Worm (Caenorhabditis elegans) whole organism, young adult: Measurements from ENCODE around the gene F54B8.1.

Experiments used
- B0035.1 ChIP-seq: sonication (generic microtip); optimal IDR thresholded peaks from 2 replicates; lab custom pipeline; 2016; ENCODE audit warnings: missing genetic modification characterization, mild to moderate bottlenecking, missing compliant biosample characterization, missing genotype, missing genetic modification reagents
- B0336.3 ChIP-seq: fragments of 200-800 bp; sonication (Bioruptor generic); IDR thresholded peaks from 2 replicates; pipeline ENCODE4 v1.3.6; 2022; ENCODE audit warnings: missing genetic modification characterization, missing compliant biosample characterization
- C06A6.2 ChIP-seq: fragments of 200-800 bp; sonication (Bioruptor generic); conservative IDR thresholded peaks from 2 replicates; pipeline ENCODE4 v1.3.6; 2022; ENCODE audit warnings: missing genetic modification characterization, missing compliant biosample characterization
- F10E7.11 ChIP-seq: sonication (generic microtip); optimal IDR thresholded peaks from 2 replicates; lab custom pipeline; 2017; ENCODE audit warnings: mild to moderate bottlenecking, missing genetic modification characterization, moderate library complexity, missing compliant biosample characterization
- F33H1.4 ChIP-seq: fragments of 200-800 bp; sonication (Bioruptor generic); IDR thresholded peaks from 2 replicates; pipeline ENCODE4 v1.3.6; 2022; ENCODE audit warnings: missing genetic modification reagents, missing genetic modification characterization, missing compliant biosample characterization
- F37B4.10 ChIP-seq: fragments of 200-800 bp; sonication (Bioruptor generic); IDR thresholded peaks from 2 replicates; pipeline ENCODE4 v1.3.6; 2022; ENCODE audit warnings: missing genetic modification characterization, missing compliant biosample characterization
- K11D2.4 ChIP-seq: fragments of 200-800 bp; sonication (Bioruptor generic); IDR thresholded peaks from 2 replicates; pipeline ENCODE4 v1.3.6; 2022; ENCODE audit warnings: missing genetic modification reagents, missing genetic modification characterization, missing compliant biosample characterization
- Y53F4B.3 ChIP-seq: fragments of 200-800 bp; sonication (Bioruptor generic); IDR thresholded peaks from 2 replicates; pipeline ENCODE4 v1.3.6; 2022; ENCODE audit warnings: missing genetic modification reagents, missing genetic modification characterization, missing compliant biosample characterization
- akir-1 ChIP-seq: fragments of 200-800 bp; sonication (Bioruptor generic); optimal IDR thresholded peaks from 2 replicates; lab custom pipeline; 2018; ENCODE audit warnings: mild to moderate bottlenecking, missing genetic modification characterization, moderate library complexity, missing compliant biosample characterization
- ama-1 ChIP-seq, 3 experiments: fragments of 150-350 bp in 1 of 3; sonication (generic microtip) in 2 of 3; optimal IDR thresholded peaks; 2 replicates each; lab custom pipeline; 2014 to 2018; ENCODE audit warnings: missing biosample characterization in 2 of 3, missing genetic modification characterization in 2 of 3, missing genetic modification reagents in 2 of 3
- athp-1 ChIP-seq: sonication (generic microtip); optimal IDR thresholded peaks from 2 replicates; lab custom pipeline; 2017; ENCODE audit warnings: mild to moderate bottlenecking, missing genetic modification characterization, missing compliant biosample characterization
- bed-1 ChIP-seq: fragments of 200-800 bp; sonication (Bioruptor generic); IDR thresholded peaks from 2 replicates; pipeline ENCODE4 v1.3.6; 2022; ENCODE audit warnings: missing genetic modification reagents, missing genetic modification characterization, missing compliant biosample characterization
- cebp-2 ChIP-seq: fragments of 200-800 bp; sonication (Bioruptor generic); IDR thresholded peaks from 2 replicates; pipeline ENCODE4 v1.3.6; 2022; ENCODE audit warnings: missing genetic modification characterization, missing compliant biosample characterization
- ceh-58 ChIP-seq: fragments of 200-800 bp; sonication (Bioruptor generic); IDR thresholded peaks from 2 replicates; pipeline ENCODE4 v1.3.6; 2022; ENCODE audit warnings: missing genetic modification characterization, missing compliant biosample characterization
- die-1 ChIP-seq: sonication (generic microtip); optimal IDR thresholded peaks from 2 replicates; lab custom pipeline; 2016; ENCODE audit warnings: missing genotype, mild to moderate bottlenecking, missing genetic modification characterization, missing compliant biosample characterization
- dox-1 ChIP-seq: fragments of 200-800 bp; sonication (Bioruptor generic); IDR thresholded peaks from 2 replicates; pipeline ENCODE4 v1.3.6; 2022; ENCODE audit warnings: missing genetic modification reagents, missing genetic modification characterization, missing compliant biosample characterization
- efl-1 ChIP-seq: fragments of 150-350 bp; optimal IDR thresholded peaks from 2 replicates; lab custom pipeline; 2014; ENCODE audit warnings: missing biosample characterization, missing genetic modification reagents, missing genetic modification characterization
- egl-18 ChIP-seq: fragments of 200-800 bp; sonication (Bioruptor generic); IDR thresholded peaks from 2 replicates; pipeline ENCODE4 v1.3.6; 2022; ENCODE audit warnings: missing genetic modification reagents, missing genetic modification characterization, missing compliant biosample characterization
- egrh-3 ChIP-seq: fragments of 200-800 bp; sonication (Bioruptor generic); IDR thresholded peaks from 2 replicates; pipeline ENCODE4 v1.3.6; 2022; ENCODE audit warnings: missing genetic modification reagents, missing genetic modification characterization, missing compliant biosample characterization
- ekl-4 ChIP-seq: fragments of 200-800 bp; sonication (Bioruptor generic); IDR thresholded peaks from 2 replicates; pipeline ENCODE4 v1.3.6; 2022; ENCODE audit warnings: missing genetic modification reagents, missing genetic modification characterization, missing compliant biosample characterization
- gei-17 ChIP-seq: fragments of 200-800 bp; sonication (Bioruptor generic); optimal IDR thresholded peaks from 2 replicates; lab custom pipeline; 2018; ENCODE audit warnings: mild to moderate bottlenecking, missing genetic modification characterization, missing compliant biosample characterization
- him-1 ChIP-seq: sonication (generic microtip); optimal IDR thresholded peaks from 2 replicates; lab custom pipeline; 2016; ENCODE audit warnings: missing genotype, missing genetic modification reagents, missing genetic modification characterization, missing compliant biosample characterization
- lin-40 ChIP-seq: sonication (generic microtip); optimal IDR thresholded peaks from 2 replicates; lab custom pipeline; 2016; ENCODE audit warnings: missing genetic modification characterization, mild to moderate bottlenecking, missing compliant biosample characterization, missing genotype, missing genetic modification reagents
- lin-54 ChIP-seq: fragments of 200-800 bp; sonication (Bioruptor generic); optimal IDR thresholded peaks from 2 replicates; lab custom pipeline; 2018; ENCODE audit warnings: mild to moderate bottlenecking, missing genetic modification characterization, missing compliant biosample characterization
- madf-3 ChIP-seq: fragments of 200-800 bp; sonication (Bioruptor generic); IDR thresholded peaks from 2 replicates; pipeline ENCODE4 v1.3.6; 2022; ENCODE audit warnings: missing genetic modification reagents, missing genetic modification characterization, missing compliant biosample characterization
- madf-8 ChIP-seq: fragments of 200-800 bp; sonication (Bioruptor generic); conservative IDR thresholded peaks from 2 replicates; pipeline ENCODE4 v1.3.6; 2022; ENCODE audit warnings: missing genetic modification reagents, missing genetic modification characterization, missing compliant biosample characterization
- mes-4 ChIP-seq: sonication (generic microtip); optimal IDR thresholded peaks from 2 replicates; lab custom pipeline; 2016; ENCODE audit warnings: missing genotype, missing genetic modification characterization, missing compliant biosample characterization
- mxl-1 ChIP-seq: sonication (generic microtip); optimal IDR thresholded peaks from 2 replicates; lab custom pipeline; 2016; ENCODE audit warnings: missing genetic modification characterization, missing compliant biosample characterization
- nfya-1 ChIP-seq: sonication (generic microtip); optimal IDR thresholded peaks from 2 replicates; lab custom pipeline; 2017; ENCODE audit warnings: antibody characterized with exemption, missing compliant biosample characterization, missing genetic modification characterization, borderline replicate concordance; ENCODE audit not compliant: insufficient read depth
- nhr-179 ChIP-seq: sonication (generic microtip); optimal IDR thresholded peaks from 2 replicates; lab custom pipeline; 2016; ENCODE audit warnings: mild to moderate bottlenecking, missing genetic modification characterization, missing compliant biosample characterization
- nhr-80 ChIP-seq: sonication (generic microtip); optimal IDR thresholded peaks from 2 replicates; lab custom pipeline; 2016; ENCODE audit warnings: missing genetic modification characterization, missing compliant biosample characterization
- nhr-90 ChIP-seq: sonication (generic microtip); optimal IDR thresholded peaks from 2 replicates; lab custom pipeline; 2016; ENCODE audit warnings: missing genotype, mild to moderate bottlenecking, missing genetic modification characterization, missing compliant biosample characterization
- pbrm-1 ChIP-seq: fragments of 200-800 bp; sonication (Bioruptor generic); IDR thresholded peaks from 2 replicates; pipeline ENCODE4 v1.3.6; 2022; ENCODE audit warnings: missing genetic modification reagents, missing genetic modification characterization, missing compliant biosample characterization
- repo-1 ChIP-seq: sonication (generic microtip); optimal IDR thresholded peaks from 2 replicates; lab custom pipeline; 2017; ENCODE audit warnings: mild to moderate bottlenecking, missing genetic modification characterization, missing compliant biosample characterization
- sea-2 ChIP-seq: fragments of 200-800 bp; sonication (Bioruptor generic); IDR thresholded peaks from 2 replicates; pipeline ENCODE4 v1.3.6; 2022; ENCODE audit warnings: missing genetic modification characterization, missing compliant biosample characterization
- snpc-3.4 ChIP-seq: sonication (generic microtip); optimal IDR thresholded peaks from 2 replicates; lab custom pipeline; 2017; ENCODE audit warnings: missing genetic modification characterization, mild to moderate bottlenecking, missing compliant biosample characterization, antibody characterized with exemption, moderate library complexity, missing genotype, missing genetic modification reagents
- snpc-4 ChIP-seq, 5 experiments: fragments of 150-350 bp in 1 of 5; sonication (generic microtip) in 4 of 5; optimal IDR thresholded peaks; 2 replicates each; lab custom pipeline; 2014 to 2018; ENCODE audit warnings: missing genetic modification characterization in 5 of 5, missing biosample characterization in 3 of 5, antibody characterized with exemption in 2 of 5, mild to moderate bottlenecking in 2 of 5, missing compliant biosample characterization in 2 of 5, missing genotype in 2 of 5, moderate library complexity in 2 of 5, missing genetic modification reagents in 1 of 5
- sptf-2 ChIP-seq: fragments of 200-800 bp; sonication (Bioruptor generic); optimal IDR thresholded peaks from 2 replicates; lab custom pipeline; 2018; ENCODE audit warnings: mild to moderate bottlenecking, missing genetic modification characterization, missing compliant biosample characterization
- tlf-1 ChIP-seq: fragments of 200-800 bp; sonication (Bioruptor generic); optimal IDR thresholded peaks from 2 replicates; lab custom pipeline; 2018; ENCODE audit warnings: mild to moderate bottlenecking, missing genetic modification characterization, missing compliant biosample characterization
- xnd-1 ChIP-seq: sonication (generic microtip); optimal IDR thresholded peaks from 2 replicates; lab custom pipeline; 2016; ENCODE audit warnings: missing genotype, missing genetic modification reagents, missing genetic modification characterization, missing compliant biosample characterization
- zim-3 ChIP-seq: sonication (generic microtip); optimal IDR thresholded peaks from 2 replicates; lab custom pipeline; 2017; ENCODE audit warnings: mild to moderate bottlenecking, missing genetic modification characterization, moderate library complexity, missing compliant biosample characterization
- ztf-18 ChIP-seq: sonication (generic microtip); optimal IDR thresholded peaks from 2 replicates; lab custom pipeline; 2016; ENCODE audit warnings: missing genotype, mild to moderate bottlenecking, missing genetic modification characterization, missing compliant biosample characterization
- ztf-25 ChIP-seq: fragments of 200-800 bp; sonication (Bioruptor generic); IDR thresholded peaks from 2 replicates; pipeline ENCODE4 v1.3.6; 2022; ENCODE audit warnings: missing genetic modification reagents, missing genetic modification characterization, missing compliant biosample characterization
- ztf-26 ChIP-seq: sonication (generic microtip); optimal IDR thresholded peaks from 2 replicates; lab custom pipeline; 2017; ENCODE audit warnings: missing genetic modification characterization, missing compliant biosample characterization
- ztf-6 ChIP-seq: fragments of 200-800 bp; sonication (Bioruptor generic); IDR thresholded peaks from 2 replicates; pipeline ENCODE4 v1.3.6; 2022; ENCODE audit warnings: missing genetic modification reagents, missing genetic modification characterization, missing compliant biosample characterization

The F54B8.1 gene

DNA sequence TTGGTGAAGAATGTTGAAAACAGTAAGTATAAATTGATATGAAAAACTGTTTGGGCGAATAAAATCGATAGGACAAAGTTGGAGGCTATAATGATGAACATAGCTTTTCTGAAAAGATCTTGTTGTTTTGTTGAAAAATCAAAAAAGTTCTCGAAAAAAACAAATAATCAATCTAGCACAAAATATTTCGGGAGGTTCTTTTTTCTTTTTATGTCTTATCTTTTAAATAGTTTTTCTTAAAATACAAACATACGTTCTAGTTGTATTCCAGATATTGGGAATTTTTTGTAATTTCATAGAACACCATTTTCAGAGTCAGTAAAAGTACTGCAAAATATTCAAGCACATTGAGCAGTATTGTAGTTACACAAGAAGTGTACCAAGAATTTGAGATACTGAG is 19.4 kb downstream of the F54B8.1 start, which contains the start of gene srbc-55:
Gene srbc-55, minus strand, starts transcription at position 101 of the 400 bp plus-strand sequence.
- TF ChIP-seq Y53F4B.3 (GFP tag; lab: Robert Waterston, UW), result no peak
- TF ChIP-seq mxl-1, result no peak
- no peak for TF ChIP-seq ztf-18
- no peak for TF ChIP-seq nhr-179
- no peak for TF ChIP-seq gei-17 (GFP tag; lab: Kevin White, UChicago)
- TF ChIP-seq bed-1 (GFP tag; lab: Robert Waterston, UW), result no peak
- no peak for TF ChIP-seq tlf-1 (GFP tag; lab: Kevin White, UChicago)
- TF ChIP-seq lin-40 (tag; lab: Kevin White, UChicago), result no peak
- TF ChIP-seq, all 124 proteins: peak for 0

DNA sequence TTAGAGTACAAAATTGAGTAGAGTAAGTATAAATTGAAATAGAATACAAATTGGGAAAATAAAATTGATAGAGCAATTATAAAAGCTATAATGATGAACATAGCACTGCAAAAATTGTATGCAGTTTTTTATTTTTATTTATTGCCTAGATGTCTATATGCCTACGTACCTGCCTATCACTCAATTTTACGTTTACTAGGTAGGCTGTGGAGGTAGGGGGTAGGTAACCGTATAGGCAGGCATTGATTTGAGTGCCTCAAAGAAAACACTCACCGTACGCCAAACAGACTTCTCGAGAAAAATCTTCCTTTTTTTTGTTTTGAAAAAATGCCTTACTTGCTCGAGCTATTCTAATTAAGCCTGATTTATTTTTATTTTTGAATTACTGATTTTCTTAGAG is 21.0 kb downstream of the F54B8.1 start, which contains the start of gene srbc-56:
Gene srbc-56, minus strand, starts transcription at position 101 of the 400 bp plus-strand sequence.
- TF ChIP-seq madf-3 (GFP tag; lab: Robert Waterston, UW) (no peak), B0336.3 (GFP tag; lab: Robert Waterston, UW) (no peak), F37B4.10 (GFP tag; lab: Robert Waterston, UW) (no peak), cebp-2 (GFP tag; lab: Robert Waterston, UW) (no peak), sptf-2 (GFP tag; lab: Kevin White, UChicago) (no peak), ztf-6 (GFP tag; lab: Robert Waterston, UW) (no peak), akir-1 (no peak), nfya-1 (tag; lab: Kevin White, UChicago) (no peak), ztf-25 (no peak)

DNA sequence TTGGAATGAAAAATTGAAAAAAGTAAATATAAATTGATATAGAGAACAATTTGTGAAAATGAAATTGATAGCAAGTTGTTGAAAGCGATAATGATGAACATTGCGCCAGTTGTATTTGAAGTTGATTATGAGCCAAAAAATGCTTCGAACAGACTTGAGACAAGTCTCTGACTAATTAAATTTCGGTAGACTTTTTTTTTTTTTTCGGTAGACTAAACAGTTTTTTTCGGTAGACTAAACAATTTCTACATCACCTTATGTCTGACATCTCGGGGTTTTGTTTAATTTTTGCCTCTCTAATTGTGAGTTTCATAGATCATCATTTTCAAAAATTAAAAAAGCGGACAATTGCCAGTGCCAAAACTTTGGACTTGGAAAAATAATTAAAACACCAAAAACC is 23.1 kb downstream of the F54B8.1 start, which contains the start of gene srbc-54:
Gene srbc-54, minus strand, starts transcription at position 101 of the 400 bp plus-strand sequence.
- TF ChIP-seq madf-8 (GFP tag; lab: Robert Waterston, UW) (no peak), madf-3 (GFP tag; lab: Robert Waterston, UW) (no peak), ceh-58 (GFP tag; lab: Robert Waterston, UW) (no peak), pbrm-1 (GFP tag; lab: Robert Waterston, UW) (no peak), K11D2.4 (GFP tag; lab: Robert Waterston, UW) (no peak), athp-1 (no peak), zim-3 (tag; lab: Kevin White, UChicago) (no peak), nfya-1 (tag; lab: Kevin White, UChicago) (no peak), efl-1 (GFP tag; lab: Kevin White, UChicago) (no peak), snpc-3.4 (tag; lab: Kevin White, UChicago) (no peak), dox-1 (GFP tag; lab: Robert Waterston, UW) (no peak), nhr-90 (tag; lab: Kevin White, UChicago) (no peak), lin-54 (no peak), him-1 (no peak), ekl-4 (GFP tag; lab: Robert Waterston, UW) (no peak), tlf-1 (GFP tag; lab: Kevin White, UChicago) (no peak), ama-1 (optimal IDR thresholded peaks at IDR 0.05; lab: Kevin White, UChicago) (no peak), ama-1 (GFP tag; optimal IDR thresholded peaks at IDR 0.05; lab: Kevin White, UChicago) (no peak), nhr-179 (no peak), sea-2 (no peak), nhr-80 (tag; lab: Kevin White, UChicago) (no peak)

DNA sequence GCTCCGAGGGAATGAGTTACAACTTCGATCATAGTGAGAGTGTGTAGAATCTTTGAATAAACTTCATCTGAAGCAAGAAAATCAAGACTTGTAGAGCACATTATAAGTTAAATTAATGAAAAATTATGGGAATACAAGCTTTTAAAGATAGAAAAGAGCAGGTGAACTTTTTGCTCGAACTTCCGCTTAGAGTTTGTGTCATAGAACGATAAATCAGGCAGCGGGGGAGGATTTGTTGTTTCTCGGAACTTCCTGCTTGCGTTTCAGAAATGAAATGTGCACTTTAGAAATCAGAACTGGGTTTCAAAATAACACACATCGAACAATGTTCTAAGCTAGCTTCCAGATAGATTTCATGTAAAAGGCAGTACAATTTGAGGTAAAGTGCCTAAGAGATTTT is 30.5 kb downstream of the F54B8.1 start, which contains the start of gene srh-149:
Gene srh-149, minus strand, starts transcription at position 101 of the 400 bp plus-strand sequence.
- TF ChIP-seq mes-4 (tag; lab: Kevin White, UChicago) (no peak), C06A6.2 (GFP tag; lab: Robert Waterston, UW) (no peak), egrh-3 (GFP tag; lab: Robert Waterston, UW) (no peak), xnd-1 (tag; lab: Kevin White, UChicago) (no peak), repo-1 (no peak), athp-1 (no peak), B0035.1 (no peak), F10E7.11 (no peak), snpc-4 (GFP tag; optimal IDR thresholded peaks at IDR 0.05; lab: Kevin White, UChicago) (no peak), snpc-4 (tag; optimal IDR thresholded peaks at IDR 0.05; lab: Kevin White, UChicago) (no peak), F33H1.4 (GFP tag; lab: Robert Waterston, UW) (no peak), egl-18 (GFP tag; lab: Robert Waterston, UW) (no peak), die-1 (tag; lab: Kevin White, UChicago) (no peak), ztf-26 (tag; lab: Kevin White, UChicago) (no peak), ztf-18 (no peak)
